Worm (Caenorhabditis elegans): ENCODE measurements around the gene R06F6.14.
A peak's percentile ranks its signal among the peaks of the same experiment; 100 is the strongest.

The R06F6.14 gene

DNA sequence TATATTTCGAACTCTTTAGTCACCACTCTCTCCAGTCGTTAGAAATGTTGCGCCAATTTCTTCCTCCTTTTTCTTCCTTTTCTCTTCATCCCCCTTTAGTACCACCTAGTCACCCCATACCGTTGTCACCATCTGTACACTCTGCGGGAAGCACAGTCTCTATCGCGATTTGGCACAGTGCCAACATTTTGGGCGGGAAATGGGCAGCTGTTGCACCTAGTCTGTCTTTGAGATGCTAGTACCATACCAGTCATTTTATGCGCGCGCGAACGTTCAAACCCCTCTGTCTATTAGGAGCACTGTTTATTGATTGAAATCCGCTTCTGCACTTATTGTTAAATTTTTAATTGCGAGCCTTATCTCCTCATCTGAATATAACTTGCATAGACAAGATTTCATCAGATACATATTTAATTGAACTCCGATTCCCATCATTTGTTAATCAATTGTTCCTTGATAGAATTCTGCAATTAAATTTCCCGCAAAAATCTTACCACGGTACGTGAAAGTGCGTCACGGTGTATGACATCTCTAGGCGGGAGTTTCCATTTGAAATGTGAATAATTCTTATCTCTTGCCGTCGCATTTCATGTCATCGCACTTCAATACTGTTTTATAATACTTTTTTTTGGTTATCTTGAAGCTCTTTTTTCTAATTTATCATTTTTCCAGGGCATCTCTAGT, 24.2 kb upstream of the R06F6.14 start, which contains the start of gene cdl-1 (continued):
- no peak for TF ChIP-seq egl-43 (GFP tag; IDR thresholded peaks at IDR 0.05)
- no peak for TF ChIP-seq madf-9 (GFP tag; conservative IDR thresholded peaks at IDR 0.05)
- peak; percentile 73 for TF ChIP-seq lin-38 (GFP tag; IDR thresholded peaks at IDR 0.05)
- no peak for TF ChIP-seq ama-1 (optimal IDR thresholded peaks at IDR 0.05)
- TF ChIP-seq gei-8 (GFP tag; optimal IDR thresholded peaks at IDR 0.05): no peak
- TF ChIP-seq hlh-11 (tag; optimal IDR thresholded peaks at IDR 0.05): peak; percentile 44
- peak; percentile 33 for TF ChIP-seq nhr-102 (tag; optimal IDR thresholded peaks at IDR 0.05)
- no peak for TF ChIP-seq vab-7 (GFP tag; IDR thresholded peaks at IDR 0.05)
- no peak for TF ChIP-seq ces-1 (GFP tag; optimal IDR thresholded peaks at IDR 0.05)
- TF ChIP-seq F37D6.2 (tag; optimal IDR thresholded peaks at IDR 0.05): no peak
- no peak for TF ChIP-seq zag-1 (tag; optimal IDR thresholded peaks at IDR 0.05)
- no peak for TF ChIP-seq nhr-237 (tag; optimal IDR thresholded peaks at IDR 0.05)
- no peak for TF ChIP-seq lin-13 (GFP tag; optimal IDR thresholded peaks at IDR 0.05)
- no peak for TF ChIP-seq nhr-25 (tag; optimal IDR thresholded peaks at IDR 0.05; ENCODE audit: borderline replicate concordance, insufficient read depth)
- TF ChIP-seq hlh-30 (tag; optimal IDR thresholded peaks at IDR 0.05; ENCODE audit: insufficient read depth): peak; percentile 62
- TF ChIP-seq Y75B8A.6 (GFP tag; IDR thresholded peaks at IDR 0.05): no peak
- TF ChIP-seq zfp-2 (tag; optimal IDR thresholded peaks at IDR 0.05): no peak
- TF ChIP-seq lin-39 (tag; optimal IDR thresholded peaks at IDR 0.05): no peak
- TF ChIP-seq attf-4 (tag; optimal IDR thresholded peaks at IDR 0.05): no peak
- no peak for TF ChIP-seq ztf-11 (tag; optimal IDR thresholded peaks at IDR 0.05)
- TF ChIP-seq snpc-4 (tag; optimal IDR thresholded peaks at IDR 0.05): no peak
- no peak for TF ChIP-seq ceh-62 (tag; optimal IDR thresholded peaks at IDR 0.05)
- no peak for TF ChIP-seq spr-1 (tag; optimal IDR thresholded peaks at IDR 0.05)
- no peak for TF ChIP-seq ceh-44 (GFP tag; IDR thresholded peaks at IDR 0.05)
- TF ChIP-seq zfp-3 (GFP tag; conservative IDR thresholded peaks at IDR 0.05): no peak
- no peak for TF ChIP-seq T20F7.1 (GFP tag; optimal IDR thresholded peaks at IDR 0.05)
- no peak for TF ChIP-seq lir-3 (tag; optimal IDR thresholded peaks at IDR 0.05)
- no peak for TF ChIP-seq fkh-10 (GFP tag; optimal IDR thresholded peaks at IDR 0.05)
- no peak for TF ChIP-seq daf-16 (GFP tag; optimal IDR thresholded peaks at IDR 0.05)
- TF ChIP-seq daf-16 (tag; optimal IDR thresholded peaks at IDR 0.05): peak; percentile 65
- TF ChIP-seq tag-97 (GFP tag; IDR thresholded peaks at IDR 0.05): no peak
- TF ChIP-seq mdt-29 (GFP tag; IDR thresholded peaks at IDR 0.05): no peak
- TF ChIP-seq duxl-1 (tag; optimal IDR thresholded peaks at IDR 0.05; ENCODE audit: poor library complexity): no peak
- TF ChIP-seq arid-1 (GFP tag; conservative IDR thresholded peaks at IDR 0.05): no peak
- no peak for TF ChIP-seq ZK546.5 (tag; optimal IDR thresholded peaks at IDR 0.05)
- no peak for TF ChIP-seq hmg-1.1 (GFP tag; IDR thresholded peaks at IDR 0.05)
- TF ChIP-seq jun-1 (tag; optimal IDR thresholded peaks at IDR 0.05): no peak
- peak; percentile 21 for TF ChIP-seq rbr-2 (tag; optimal IDR thresholded peaks at IDR 0.05)
- no peak for TF ChIP-seq R02D3.7 (tag; optimal IDR thresholded peaks at IDR 0.05)
- TF ChIP-seq skn-1 (tag; optimal IDR thresholded peaks at IDR 0.05): no peak
- no peak for TF ChIP-seq F44E2.7 (GFP tag; IDR thresholded peaks at IDR 0.05)
- no peak for TF ChIP-seq nhr-42 (GFP tag; IDR thresholded peaks at IDR 0.05)
- no peak for TF ChIP-seq mdl-1 (tag; optimal IDR thresholded peaks at IDR 0.05)
- TF ChIP-seq egl-27 (tag; optimal IDR thresholded peaks at IDR 0.05): no peak
- no peak for TF ChIP-seq unc-39 (tag; optimal IDR thresholded peaks at IDR 0.05)
- TF ChIP-seq ctbp-1 (GFP tag; IDR thresholded peaks at IDR 0.05): no peak
- peak; percentile 55 for TF ChIP-seq mep-1 (tag; optimal IDR thresholded peaks at IDR 0.05)
- no peak for TF ChIP-seq lin-29 (GFP tag; IDR thresholded peaks at IDR 0.05)
- TF ChIP-seq nhr-76 (tag; optimal IDR thresholded peaks at IDR 0.05): no peak
- TF ChIP-seq hif-1 (tag; optimal IDR thresholded peaks at IDR 0.05): no peak
- no peak for TF ChIP-seq nhr-41 (GFP tag; IDR thresholded peaks at IDR 0.05)

Measured in whole organism, L4 larva.